Fruit fly (Drosophila melanogaster): ENCODE data around the gene CG5510.

CG5510 gene

dm6 chr3R:24143779-24144178 is 25.6 kb downstream of the CG5510 start (continued):
- TF ChIP-seq dsx (GFP tag; optimal IDR thresholded peaks at IDR 0.05; ENCODE audit: poor library complexity, severe bottlenecking) (no peak), lz (GFP tag; optimal IDR thresholded peaks at IDR 0.05) (peak; percentile 51), CG3919 (GFP tag; optimal IDR thresholded peaks at IDR 0.05) (peak; percentile 60), CG8119 (GFP tag; IDR thresholded peaks at IDR 0.05) (peak; percentile 64; the same call in 2 of the 3 replicates), Lpt (GFP tag; optimal IDR thresholded peaks at IDR 0.05) (no peak), eg (GFP tag; IDR thresholded peaks at IDR 0.05) (0 out of 3 replicates have a peak, but pooled peaks have one; percentile 8), CG11294 (GFP tag; IDR thresholded peaks at IDR 0.05) (no peak), Hr38 (GFP tag; optimal IDR thresholded peaks at IDR 0.05) (no peak), Eip93F (GFP tag; optimal IDR thresholded peaks at IDR 0.05) (no peak), spab (GFP tag; optimal IDR thresholded peaks at IDR 0.05) (peak; percentile 67), esn (GFP tag; optimal IDR thresholded peaks at IDR 0.05) (peak; percentile 59), CG31627 (GFP tag; optimal IDR thresholded peaks at IDR 0.05) (peak; percentile 45), fd59A (GFP tag; optimal IDR thresholded peaks at IDR 0.05) (peak; percentile 61), CG16779 (tag; optimal IDR thresholded peaks at IDR 0.05) (no peak), Ets21C (GFP tag; optimal IDR thresholded peaks at IDR 0.05) (no peak), Gug (GFP tag; IDR thresholded peaks at IDR 0.05) (no peak), CG10669 (GFP tag; optimal IDR thresholded peaks at IDR 0.05) (peak; percentile 46)

dm6 chr3R:24143372-24143771 is 26.0 kb downstream of the CG5510 start:
- TF ChIP-seq Gug (GFP tag; IDR thresholded peaks at IDR 0.05) (no peak; the same call in 1 of the 2 replicates), topi (GFP tag; optimal IDR thresholded peaks at IDR 0.05) (no peak), CG10631 (GFP tag; optimal IDR thresholded peaks at IDR 0.05) (no peak), CG6792 (GFP tag; optimal IDR thresholded peaks at IDR 0.05) (no peak), CG8319 (GFP tag; optimal IDR thresholded peaks at IDR 0.05) (no peak), vri (GFP tag; optimal IDR thresholded peaks at IDR 0.05) (no peak), CG9139 (GFP tag; optimal IDR thresholded peaks at IDR 0.05) (no peak), CG11294 (GFP tag; IDR thresholded peaks at IDR 0.05) (no peak), CG4318 (GFP tag; optimal IDR thresholded peaks at IDR 0.05) (no peak), Hr4 (GFP tag; optimal IDR thresholded peaks at IDR 0.05) (no peak), salr (GFP tag; optimal IDR thresholded peaks at IDR 0.05) (no peak), CG8119 (GFP tag; IDR thresholded peaks at IDR 0.05) (no peak), CG6854 (GFP tag; optimal IDR thresholded peaks at IDR 0.05) (no peak), Eip78C (GFP tag) (no peak), cyc (GFP tag; optimal IDR thresholded peaks at IDR 0.05) (no peak), CG11762 (GFP tag; optimal IDR thresholded peaks at IDR 0.05; ENCODE audit: insufficient read depth) (no peak)

- peak; percentile 83 for TF ChIP-seq CG7368 (GFP tag; optimal IDR thresholded peaks at IDR 0.05)
- TF ChIP-seq CG6792 (GFP tag; optimal IDR thresholded peaks at IDR 0.05), result peak; percentile 91
- peak; percentile 67 for TF ChIP-seq dac (GFP tag; optimal IDR thresholded peaks at IDR 0.05)
- peak; percentile 87 for TF ChIP-seq spab (GFP tag; optimal IDR thresholded peaks at IDR 0.05)
- peak; percentile 86 for TF ChIP-seq fd59A (GFP tag; optimal IDR thresholded peaks at IDR 0.05)
- TF ChIP-seq Sox102F (GFP tag; optimal IDR thresholded peaks at IDR 0.05), result peak; percentile 74
- TF ChIP-seq fd85E (GFP tag; optimal IDR thresholded peaks at IDR 0.05), result peak; percentile 62
- TF ChIP-seq Eip93F (GFP tag; optimal IDR thresholded peaks at IDR 0.05), result peak; percentile 47
- peak; percentile 79 for TF ChIP-seq vri (GFP tag; optimal IDR thresholded peaks at IDR 0.05)
- peak; percentile 87 for TF ChIP-seq CG10669 (GFP tag; optimal IDR thresholded peaks at IDR 0.05)
- TF ChIP-seq pdm3 (GFP tag; optimal IDR thresholded peaks at IDR 0.05), result peak; percentile 85
- TF ChIP-seq Eip75B (GFP tag; optimal IDR thresholded peaks at IDR 0.05), result peak; percentile 90
- TF ChIP-seq Blimp-1 (GFP tag; optimal IDR thresholded peaks at IDR 0.05), result peak; percentile 49
- TF ChIP-seq Lpt (GFP tag; optimal IDR thresholded peaks at IDR 0.05), result peak; percentile 69
- TF ChIP-seq CG32006 (GFP tag; optimal IDR thresholded peaks at IDR 0.05), result peak; percentile 85
- peak; percentile 89 for TF ChIP-seq CG6808 (GFP tag; optimal IDR thresholded peaks at IDR 0.05)
- TF ChIP-seq Hr39 (GFP tag; optimal IDR thresholded peaks at IDR 0.05), result peak; percentile 83
- TF ChIP-seq dsx (GFP tag; optimal IDR thresholded peaks at IDR 0.05; ENCODE audit: poor library complexity, severe bottlenecking), result peak; percentile 87
- peak; percentile 77 for TF ChIP-seq CG34406 (GFP tag; optimal IDR thresholded peaks at IDR 0.05)
- peak; percentile 94 for TF ChIP-seq CG6163 (GFP tag; IDR thresholded peaks at IDR 0.05)
- peak; percentile 63 for TF ChIP-seq CG6276 (GFP tag; optimal IDR thresholded peaks at IDR 0.05)
- TF ChIP-seq fkh (GFP tag; optimal IDR thresholded peaks at IDR 0.05), result no peak
- peak; percentile 77 for TF ChIP-seq net (GFP tag; optimal IDR thresholded peaks at IDR 0.05)
- TF ChIP-seq salr (GFP tag; optimal IDR thresholded peaks at IDR 0.05), result peak; percentile 59 to 77
- TF ChIP-seq Hr38 (GFP tag; optimal IDR thresholded peaks at IDR 0.05), result no peak
- TF ChIP-seq Sox15 (GFP tag; optimal IDR thresholded peaks at IDR 0.05), result peak; percentile 76
- peak; percentile 87 for TF ChIP-seq esn (GFP tag; optimal IDR thresholded peaks at IDR 0.05)
- TF ChIP-seq lz (GFP tag; optimal IDR thresholded peaks at IDR 0.05), result peak; percentile 86
- peak; percentile 91 for TF ChIP-seq CG3919 (GFP tag; optimal IDR thresholded peaks at IDR 0.05)
- TF ChIP-seq cyc (GFP tag; optimal IDR thresholded peaks at IDR 0.05), result peak; percentile 83
- peak; percentile 96 for TF ChIP-seq Eip78C (GFP tag)
- peak; percentile 79 for TF ChIP-seq Hr4 (GFP tag; optimal IDR thresholded peaks at IDR 0.05)
Measured at dm6 chr3R:24142971-24143370, 26.4 kb downstream of the CG5510 start.
